Fruit fly (Drosophila melanogaster) whole organism, wandering third instar larva: ENCODE data around the gene CG13631.

ENCODE experiments used
- Abd-B ChIP-seq: fragments of >200 bp; optimal IDR thresholded peaks from 2 replicates; lab custom pipeline; 2017; ENCODE audit warnings: missing biosample characterization, missing genetic modification characterization
- CG32264 ChIP-seq: fragments of 200-800 bp; sonication (Bioruptor generic); optimal IDR thresholded peaks from 2 replicates; lab custom pipeline; 2016; ENCODE audit warnings: missing biosample characterization, missing genetic modification characterization
- CG9705 ChIP-seq: fragments of 200-800 bp; sonication (Bioruptor generic); optimal IDR thresholded peaks from 2 replicates; lab custom pipeline; 2018; ENCODE audit warnings: missing biosample characterization, mild to moderate bottlenecking, missing genetic modification characterization
- CrebA ChIP-seq: fragments of 200-800 bp; sonication (Bioruptor generic); optimal IDR thresholded peaks from 2 replicates; lab custom pipeline; 2016; ENCODE audit warnings: missing biosample characterization, mild to moderate bottlenecking, missing genetic modification characterization, borderline replicate concordance
- Dfd ChIP-seq: fragments of >200 bp; optimal IDR thresholded peaks from 2 replicates; lab custom pipeline; 2017; ENCODE audit warnings: missing biosample characterization, missing genetic modification characterization
- Dif ChIP-seq: fragments of 200-275, 200-300 bp; sonication (Bioruptor generic); optimal IDR thresholded peaks from 2 replicates; lab custom pipeline; 2018; ENCODE audit warnings: missing biosample characterization, missing genetic modification characterization; ENCODE audit not compliant: partially characterized antibody
- GATAd ChIP-seq: sonication (Bioruptor generic); optimal IDR thresholded peaks from 2 replicates; lab custom pipeline; 2016; ENCODE audit warnings: missing biosample characterization, missing genetic modification characterization
- HLH106 ChIP-seq: fragments of 200-800 bp; optimal IDR thresholded peaks from 3 replicates; lab custom pipeline; 2019; ENCODE audit warnings: missing biosample characterization, mild to moderate bottlenecking, missing genetic modification characterization, moderate library complexity
- Hnf4 ChIP-seq: fragments of 200-800 bp; sonication (Bioruptor generic); optimal IDR thresholded peaks from 2 replicates; lab custom pipeline; 2016; ENCODE audit warnings: missing biosample characterization, mild to moderate bottlenecking, missing genetic modification characterization
- Hr78 ChIP-seq: fragments of >200 bp; optimal IDR thresholded peaks from 2 replicates; lab custom pipeline; 2017; ENCODE audit warnings: missing biosample characterization, missing genetic modification characterization
- Hr83 ChIP-seq: fragments of 200-300 bp; sonication (Bioruptor generic); optimal IDR thresholded peaks from 2 replicates; lab custom pipeline; 2016; ENCODE audit warnings: missing biosample characterization, mild to moderate bottlenecking, missing genetic modification characterization, moderate library complexity; ENCODE audit not compliant: poor library complexity, severe bottlenecking
- Jra ChIP-seq: sonication (Bioruptor generic); optimal IDR thresholded peaks from 2 replicates; lab custom pipeline; 2016; ENCODE audit warnings: missing biosample characterization, missing genetic modification characterization
- Mio ChIP-seq: sonication (Bioruptor generic); optimal IDR thresholded peaks from 2 replicates; lab custom pipeline; 2016; ENCODE audit warnings: missing biosample characterization, missing genetic modification characterization
- Myc ChIP-seq: fragments of >200 bp; optimal IDR thresholded peaks from 2 replicates; lab custom pipeline; 2017
- N ChIP-seq: fragments of >200 bp; optimal IDR thresholded peaks from 2 replicates; lab custom pipeline; 2018; ENCODE audit warnings: missing biosample characterization, missing external identifiers, missing genetic modification characterization
- OdsH ChIP-seq: fragments of 200-800 bp; sonication (Bioruptor generic); optimal IDR thresholded peaks from 2 replicates; lab custom pipeline; 2016; ENCODE audit warnings: missing biosample characterization, mild to moderate bottlenecking, missing genetic modification characterization
- Rel ChIP-seq, 2 experiments: fragments of 200-800 bp; sonication (Bioruptor generic) in 1 of 2; optimal IDR thresholded peaks; 2 replicates in 1 of 2; 3 replicates in 1 of 2; lab custom pipeline; 2016 to 2019; ENCODE audit warnings: mild to moderate bottlenecking in 2 of 2, missing biosample characterization in 2 of 2, missing genetic modification characterization in 2 of 2, moderate library complexity in 1 of 2
- Sp1 ChIP-seq: fragments of 200-800 bp; sonication (Bioruptor generic); optimal IDR thresholded peaks from 3 replicates; lab custom pipeline; 2019; ENCODE audit warnings: missing biosample characterization, mild to moderate bottlenecking, missing genetic modification characterization, moderate library complexity
- Vsx2 ChIP-seq: fragments of 200-300, 225-300 bp; sonication (Bioruptor generic); optimal IDR thresholded peaks from 2 replicates; lab custom pipeline; 2018; ENCODE audit warnings: missing biosample characterization, missing genetic modification characterization; ENCODE audit not compliant: partially characterized antibody
- br ChIP-seq: fragments of 200-800 bp; sonication (Bioruptor generic); optimal IDR thresholded peaks from 2 replicates; lab custom pipeline; 2016; ENCODE audit warnings: missing biosample characterization, missing genetic modification characterization
- brk ChIP-seq: fragments of 200-800 bp; sonication (Bioruptor generic); optimal IDR thresholded peaks from 2 replicates; lab custom pipeline; 2016; ENCODE audit warnings: missing biosample characterization, mild to moderate bottlenecking, missing genetic modification characterization
- dl ChIP-seq, 2 experiments: fragments of 175-275, 200-275 bp in 1 of 2; fragments of 200-275 bp in 1 of 2; sonication (Bioruptor generic); optimal IDR thresholded peaks; lab custom pipeline; 2018; ENCODE audit warnings: mild to moderate bottlenecking in 2 of 2, missing biosample characterization in 2 of 2, missing genetic modification characterization in 2 of 2, moderate library complexity in 2 of 2; ENCODE audit not compliant: partially characterized antibody in 2 of 2, insufficient read depth in 1 of 2
- dmrt93B ChIP-seq: fragments of 200-800 bp; sonication (Bioruptor generic); optimal IDR thresholded peaks from 2 replicates; lab custom pipeline; 2018; ENCODE audit warnings: missing biosample characterization, mild to moderate bottlenecking, missing genetic modification characterization
- dsf ChIP-seq: sonication (Bioruptor generic); optimal IDR thresholded peaks from 2 replicates; lab custom pipeline; 2016; ENCODE audit warnings: missing biosample characterization, missing genetic modification characterization, borderline replicate concordance
- ey ChIP-seq: fragments of 200-800 bp; sonication (Bioruptor generic); optimal IDR thresholded peaks from 2 replicates; lab custom pipeline; 2016; ENCODE audit warnings: missing biosample characterization, missing genetic modification characterization
- foxo ChIP-seq, 2 experiments: fragments of 200-800 bp; sonication (Bioruptor generic); optimal IDR thresholded peaks; 2 replicates in 1 of 2; 3 replicates in 1 of 2; lab custom pipeline; 2016 to 2017; ENCODE audit warnings: missing biosample characterization in 2 of 2, missing genetic modification characterization in 2 of 2
- fru ChIP-seq: fragments of 200-800 bp; sonication (Bioruptor generic); optimal IDR thresholded peaks from 3 replicates; lab custom pipeline; 2016; ENCODE audit warnings: missing biosample characterization, mild to moderate bottlenecking, missing genetic modification characterization
- h ChIP-seq: fragments of 200-800 bp; sonication (Bioruptor generic); optimal IDR thresholded peaks from 3 replicates; lab custom pipeline; 2016; ENCODE audit warnings: missing biosample characterization, mild to moderate bottlenecking, missing genetic modification characterization
- jim ChIP-seq: fragments of 175-275, 200-325 bp; sonication (Bioruptor generic); optimal IDR thresholded peaks from 2 replicates; lab custom pipeline; 2016; ENCODE audit warnings: missing biosample characterization, mild to moderate bottlenecking, missing genetic modification characterization
- lola ChIP-seq: fragments of >200 bp; optimal IDR thresholded peaks from 2 replicates; lab custom pipeline; 2017; ENCODE audit warnings: missing biosample characterization, missing genetic modification characterization
- pan ChIP-seq: fragments of >200 bp; optimal IDR thresholded peaks from 2 replicates; lab custom pipeline; 2017
- psq ChIP-seq: fragments of 200-800 bp; sonication (Bioruptor generic); optimal IDR thresholded peaks from 3 replicates; lab custom pipeline; 2017; ENCODE audit warnings: missing biosample characterization, mild to moderate bottlenecking, missing genetic modification characterization, moderate library complexity
- rgr ChIP-seq: fragments of 200-800 bp; sonication (Bioruptor generic); optimal IDR thresholded peaks from 3 replicates; lab custom pipeline; 2016; ENCODE audit warnings: missing biosample characterization, mild to moderate bottlenecking, missing genetic modification characterization
- sage ChIP-seq: fragments of 200-800 bp; sonication (Bioruptor generic); optimal IDR thresholded peaks from 2 replicates; lab custom pipeline; 2016; ENCODE audit warnings: missing biosample characterization, mild to moderate bottlenecking, missing genetic modification characterization
- sv ChIP-seq: fragments of 200-800 bp; sonication (Bioruptor generic); optimal IDR thresholded peaks from 3 replicates; lab custom pipeline; 2016; ENCODE audit warnings: missing biosample characterization, missing genetic modification characterization
- tai ChIP-seq: sonication (Bioruptor generic); optimal IDR thresholded peaks from 2 replicates; lab custom pipeline; 2016; ENCODE audit warnings: missing biosample characterization, missing genetic modification characterization
- usp ChIP-seq: fragments of >200 bp; optimal IDR thresholded peaks from 2 replicates; lab custom pipeline; 2017; ENCODE audit warnings: missing biosample characterization, missing genetic modification characterization
- woc ChIP-seq: sonication (Bioruptor generic); optimal IDR thresholded peaks from 2 replicates; lab custom pipeline; 2016; ENCODE audit warnings: missing biosample characterization, mild to moderate bottlenecking, missing genetic modification characterization

The CG13631 gene

DNA sequence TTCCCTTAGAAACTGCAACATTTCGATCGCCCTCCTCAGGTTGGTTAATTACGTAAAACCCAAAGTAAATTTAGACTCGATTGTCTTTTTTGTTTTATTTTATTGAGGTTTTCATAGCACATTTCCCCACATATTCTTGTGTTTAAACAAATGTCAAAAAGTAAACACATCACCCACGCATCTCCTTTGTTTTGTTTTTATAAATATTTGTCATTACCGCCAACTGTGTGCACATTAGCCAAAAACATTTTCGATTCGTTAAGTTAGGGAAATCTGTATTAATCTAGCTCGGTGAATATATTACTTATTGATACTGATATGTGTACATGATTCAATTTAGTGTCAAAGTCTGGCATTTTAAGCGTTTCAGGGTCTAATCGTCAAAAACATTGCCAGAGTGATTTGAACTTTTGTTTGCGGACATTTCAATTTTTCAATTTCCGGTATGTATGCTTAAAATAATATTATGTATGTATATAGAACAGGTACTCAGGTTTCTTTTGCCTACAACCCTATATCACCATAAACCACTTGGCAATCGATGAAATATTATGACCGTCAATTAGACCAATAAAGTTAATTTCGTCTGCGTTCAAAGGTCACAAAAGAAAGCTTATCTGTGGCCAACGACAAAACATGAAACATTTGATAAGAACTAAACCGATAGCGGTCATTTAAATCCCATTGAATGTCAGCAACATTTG is 40.6 kb downstream of the CG13631 start:
- TF ChIP-seq h (GFP tag; lab: Kevin White, UChicago) (peak; percentile 72), CG9705 (GFP tag; lab: Kevin White, UChicago) (no peak), lola (GFP tag; lab: Kevin White, UChicago) (no peak), Hnf4 (no peak), br (peak; percentile 16), Sp1 (GFP tag; lab: Kevin White, UChicago) (no peak), Dif (GFP tag; lab: Kevin White, UChicago) (no peak), pan (no peak), Rel (GFP tag; optimal IDR thresholded peaks at IDR 0.05; lab: Kevin White, UChicago) (no peak), Rel (tag; optimal IDR thresholded peaks at IDR 0.05; lab: Kevin White, UChicago) (no peak), usp (GFP tag; lab: Kevin White, UChicago) (no peak), sv (peak; percentile 35), psq (GFP tag; lab: Kevin White, UChicago) (no peak), GATAd (GFP tag; lab: Kevin White, UChicago) (no peak), tai (no peak), dmrt93B (no peak), Abd-B (GFP tag; lab: Kevin White, UChicago) (no peak), brk (GFP tag; lab: Kevin White, UChicago) (no peak), Dfd (GFP tag; lab: Kevin White, UChicago) (no peak), CrebA (GFP tag; lab: Kevin White, UChicago) (no peak), woc (GFP tag; lab: Kevin White, UChicago) (no peak), foxo (GFP tag; optimal IDR thresholded peaks at IDR 0.05; lab: Kevin White, UChicago) (no peak), jim (GFP tag; lab: Kevin White, UChicago) (no peak), Myc (lab: Kevin White, UChicago) (no peak), Jra (GFP tag; lab: Kevin White, UChicago) (no peak), dsf (GFP tag; lab: Kevin White, UChicago) (no peak), rgr (GFP tag; lab: Kevin White, UChicago) (peak; percentile 79), fru (GFP tag; lab: Kevin White, UChicago) (no peak), Mio (GFP tag; lab: Kevin White, UChicago) (no peak), N (GFP tag; lab: Kevin White, UChicago) (no peak), OdsH (peak; percentile 64), Hr78 (GFP tag; lab: Kevin White, UChicago) (no peak), ey (GFP tag; lab: Kevin White, UChicago) (no peak), Vsx2 (GFP tag; lab: Kevin White, UChicago) (no peak), Hr83 (GFP tag; lab: Kevin White, UChicago) (peak; percentile 89), HLH106 (no peak), CG32264 (GFP tag; lab: Kevin White, UChicago) (peak; percentile 6), sage (no peak), dl (GFP tag; optimal IDR thresholded peaks at IDR 0.05; lab: Kevin White, UChicago; ENCODE audit: insufficient read depth in 1 of 2, partially characterized antibody in 2 of 2) (no peak)

dm6 chr3R:24810844-24811625 is 41.9 kb downstream of the CG13631 start:
- TF ChIP-seq jim (GFP tag; lab: Kevin White, UChicago) = no peak
- TF ChIP-seq dmrt93B = peak; percentile 81
- no peak for TF ChIP-seq Vsx2 (GFP tag; lab: Kevin White, UChicago)
- TF ChIP-seq fru (GFP tag; lab: Kevin White, UChicago) = peak; percentile 95
- TF ChIP-seq Dif (GFP tag; lab: Kevin White, UChicago) = no peak
- no peak for TF ChIP-seq Abd-B (GFP tag; lab: Kevin White, UChicago)
- TF ChIP-seq Myc (lab: Kevin White, UChicago) = no peak
- no peak for TF ChIP-seq N (GFP tag; lab: Kevin White, UChicago)
- TF ChIP-seq sage = peak; percentile 58
- TF ChIP-seq Dfd (GFP tag; lab: Kevin White, UChicago) = no peak
- TF ChIP-seq ey (GFP tag; lab: Kevin White, UChicago) = peak; percentile 96
- TF ChIP-seq CG9705 (GFP tag; lab: Kevin White, UChicago) = peak; percentile 41
- TF ChIP-seq Hnf4 = peak; percentile 94
- TF ChIP-seq Sp1 (GFP tag; lab: Kevin White, UChicago) = peak; percentile 89
- peak; percentile 58 for TF ChIP-seq Hr83 (GFP tag; lab: Kevin White, UChicago)
- TF ChIP-seq Jra (GFP tag; lab: Kevin White, UChicago) = peak; percentile 92
- TF ChIP-seq h (GFP tag; lab: Kevin White, UChicago) = peak; percentile 97
- TF ChIP-seq lola (GFP tag; lab: Kevin White, UChicago) = no peak
- no peak for TF ChIP-seq usp (GFP tag; lab: Kevin White, UChicago)
- TF ChIP-seq GATAd (GFP tag; lab: Kevin White, UChicago) = peak; percentile 78
- no peak for TF ChIP-seq dl (GFP tag; optimal IDR thresholded peaks at IDR 0.05; lab: Kevin White, UChicago; ENCODE audit: insufficient read depth in 1 of 2, partially characterized antibody in 2 of 2)
- TF ChIP-seq foxo (GFP tag; optimal IDR thresholded peaks at IDR 0.05; lab: Kevin White, UChicago) = peak; percentile 87 to 95
- TF ChIP-seq dsf (GFP tag; lab: Kevin White, UChicago) = peak; percentile 61
- TF ChIP-seq pan = no peak
- peak; percentile 4 for TF ChIP-seq Rel (GFP tag; optimal IDR thresholded peaks at IDR 0.05; lab: Kevin White, UChicago)
- peak; percentile 65 for TF ChIP-seq Rel (tag; optimal IDR thresholded peaks at IDR 0.05; lab: Kevin White, UChicago)
- peak; percentile 74 for TF ChIP-seq brk (GFP tag; lab: Kevin White, UChicago)
- no peak for TF ChIP-seq Hr78 (GFP tag; lab: Kevin White, UChicago)
- TF ChIP-seq psq (GFP tag; lab: Kevin White, UChicago) = peak; percentile 85
- TF ChIP-seq br = peak; percentile 94
- TF ChIP-seq CG32264 (GFP tag; lab: Kevin White, UChicago) = peak; percentile 83
- TF ChIP-seq rgr (GFP tag; lab: Kevin White, UChicago) = peak; percentile 96
- peak; percentile 91 for TF ChIP-seq tai
- peak; percentile 94 for TF ChIP-seq OdsH
- TF ChIP-seq CrebA (GFP tag; lab: Kevin White, UChicago) = no peak
- TF ChIP-seq woc (GFP tag; lab: Kevin White, UChicago) = peak; percentile 73
- TF ChIP-seq sv = peak; percentile 88
